Fruit fly (Drosophila melanogaster): ENCODE results near the gene nSyb.

DNA sequence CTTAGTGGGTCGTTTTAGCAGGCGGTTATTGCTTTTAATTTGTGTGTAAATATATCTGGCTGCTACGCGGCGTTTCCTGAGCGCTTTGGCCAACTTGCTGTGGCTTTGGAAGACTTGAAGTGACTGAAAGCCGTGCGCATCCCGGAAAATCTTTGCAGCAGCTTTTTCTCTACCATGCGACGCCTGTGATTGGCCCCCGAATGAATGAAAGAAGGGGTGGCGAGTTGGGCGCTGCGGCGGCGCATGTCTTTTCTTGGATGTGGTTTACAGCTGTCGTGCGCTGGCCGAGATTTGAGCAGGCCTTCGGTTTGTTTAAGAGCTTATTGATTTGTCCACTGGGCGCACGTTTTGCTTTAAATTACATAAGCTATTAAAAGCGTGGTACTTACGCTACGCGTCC lies 26.0 kb upstream of the nSyb start:
- TF ChIP-seq Eip74EF (GFP tag; optimal IDR thresholded peaks at IDR 0.05), result no peak
- no peak for TF ChIP-seq CG3726 (GFP tag; IDR thresholded peaks at IDR 0.05)
